Worm (Caenorhabditis elegans): ENCODE data around the gene zip-1.

zip-1 gene

DNA sequence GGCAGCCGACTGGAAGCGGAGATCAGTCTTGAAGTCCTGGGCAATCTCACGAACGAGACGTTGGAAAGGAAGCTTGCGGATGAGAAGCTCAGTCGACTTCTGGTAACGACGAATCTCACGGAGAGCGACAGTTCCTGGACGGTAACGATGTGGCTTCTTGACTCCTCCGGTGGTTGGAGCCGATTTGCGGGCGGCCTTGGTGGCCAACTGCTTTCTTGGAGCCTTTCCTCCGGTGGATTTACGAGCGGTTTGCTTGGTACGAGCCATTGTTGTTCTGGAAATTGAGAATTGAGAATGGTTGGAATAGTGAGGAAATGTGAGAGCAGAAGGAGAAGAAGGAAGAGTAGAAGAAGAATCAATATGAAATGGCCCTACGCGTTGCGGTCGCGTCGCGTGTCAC, 34.3 kb downstream of the zip-1 start:
- TF ChIP-seq F57A8.1 (GFP tag; optimal IDR thresholded peaks at IDR 0.05), result no peak
- no peak for TF ChIP-seq ztf-25 (GFP tag; IDR thresholded peaks at IDR 0.05)
- no peak for TF ChIP-seq attf-6 (GFP tag; IDR thresholded peaks at IDR 0.05)
- no peak for TF ChIP-seq F39B2.1 (GFP tag; IDR thresholded peaks at IDR 0.05)
- 0 out of 2 replicates have a peak, but pooled peaks have one; percentile 31 for TF ChIP-seq ekl-4 (GFP tag; IDR thresholded peaks at IDR 0.05)
- TF ChIP-seq Y79H2A.3 (GFP tag; conservative IDR thresholded peaks at IDR 0.05), result no peak
- TF ChIP-seq D2030.7 (GFP tag; IDR thresholded peaks at IDR 0.05), result no peak
- TF ChIP-seq F22D6.2 (tag; optimal IDR thresholded peaks at IDR 0.05), result no peak

DNA sequence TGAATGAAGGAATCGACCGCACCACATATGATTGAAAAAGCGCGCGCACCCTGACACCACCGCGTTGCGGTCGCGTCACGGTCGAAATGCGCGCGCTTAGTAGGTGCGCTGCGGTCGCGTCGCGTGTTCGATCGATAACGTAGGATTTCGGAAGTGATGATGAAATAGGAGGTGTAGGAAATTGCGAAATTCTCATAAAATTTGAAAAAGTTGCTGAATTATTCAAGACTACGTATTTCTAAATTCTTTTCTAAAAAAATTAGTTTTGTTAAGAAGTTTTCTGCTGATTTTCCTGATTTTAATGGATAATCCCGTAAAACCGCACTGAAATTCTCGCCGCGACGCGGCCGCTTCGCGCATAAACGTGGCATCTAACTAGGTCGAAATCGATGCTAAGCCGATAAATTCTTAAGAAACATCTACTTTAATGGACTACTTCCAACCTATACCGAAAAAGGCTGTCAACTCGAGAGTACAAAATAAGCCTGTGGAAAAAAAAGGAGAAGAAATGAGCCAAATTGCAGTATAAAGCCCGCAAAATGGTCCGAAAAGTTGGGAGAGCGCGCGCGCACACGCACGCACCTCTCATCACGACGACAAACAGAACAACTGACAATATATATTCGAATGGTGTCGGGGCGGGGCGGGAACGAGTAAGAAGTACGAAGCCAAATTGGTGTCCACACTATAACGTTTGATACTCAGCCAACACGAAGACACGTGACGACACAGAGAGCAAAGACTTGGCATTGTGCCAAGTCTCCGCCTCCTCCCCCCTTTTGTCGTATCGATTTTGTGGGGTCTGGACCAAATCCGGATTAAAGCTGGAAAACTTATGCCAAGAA, 35.1 kb downstream of the zip-1 start, which contains the start of gene his-72:
his-72 (minus strand) TSS at position 589 of the 845 bp plus-strand sequence.
- no peak for TF ChIP-seq B0035.1 (tag; optimal IDR thresholded peaks at IDR 0.05)
- TF ChIP-seq sea-2 (GFP tag; IDR thresholded peaks at IDR 0.05), result 0 out of 2 replicates have a peak, but pooled peaks have one; percentile 7
- TF ChIP-seq lin-26 (GFP tag; IDR thresholded peaks at IDR 0.05), result peak; percentile 31; the same call in 1 of the 2 replicates
- no peak for TF ChIP-seq fkh-3 (tag; optimal IDR thresholded peaks at IDR 0.05)
- TF ChIP-seq F57A8.1 (GFP tag; optimal IDR thresholded peaks at IDR 0.05), result no peak
- TF ChIP-seq F55B11.4 (tag; optimal IDR thresholded peaks at IDR 0.05; ENCODE audit: borderline replicate concordance, insufficient read depth), result no peak
- TF ChIP-seq snpc-1.3 (tag; optimal IDR thresholded peaks at IDR 0.05; ENCODE audit: insufficient read depth), result no peak
- no peak for TF ChIP-seq ceh-79 (tag; optimal IDR thresholded peaks at IDR 0.05)
- no peak for TF ChIP-seq tbx-9 (tag; optimal IDR thresholded peaks at IDR 0.05; ENCODE audit: borderline replicate concordance)
- TF ChIP-seq hmg-1.2 (GFP tag; IDR thresholded peaks at IDR 0.05), result peak; percentile 38; the same call in 1 of the 2 replicates
- TF ChIP-seq lsl-1 (GFP tag; optimal IDR thresholded peaks at IDR 0.05), result no peak
- TF ChIP-seq lin-54 (GFP tag; optimal IDR thresholded peaks at IDR 0.05), result peak; percentile 21
- TF ChIP-seq efl-1 (GFP tag; optimal IDR thresholded peaks at IDR 0.05), result peak; percentile 56
- no peak for TF ChIP-seq T26A5.8 (tag; optimal IDR thresholded peaks at IDR 0.05)
- TF ChIP-seq sdz-38 (tag; optimal IDR thresholded peaks at IDR 0.05), result no peak
- no peak for TF ChIP-seq chd-7 (tag; optimal IDR thresholded peaks at IDR 0.05)
- TF ChIP-seq dpff-1 (tag; optimal IDR thresholded peaks at IDR 0.05), result no peak
- no peak for TF ChIP-seq T07F8.4 (tag; optimal IDR thresholded peaks at IDR 0.05)
- 0 out of 2 replicates have a peak, but pooled peaks have one; percentile 51 for TF ChIP-seq B0336.3 (GFP tag; IDR thresholded peaks at IDR 0.05)
- TF ChIP-seq nhr-90 (tag; optimal IDR thresholded peaks at IDR 0.05), result no peak
- peak; percentile 8; the same call in 1 of the 2 replicates for TF ChIP-seq D2030.7 (GFP tag; IDR thresholded peaks at IDR 0.05)
- no peak for TF ChIP-seq F10E7.11 (tag; optimal IDR thresholded peaks at IDR 0.05)
- TF ChIP-seq nfyb-1 (GFP tag; IDR thresholded peaks at IDR 0.05), result peak; percentile 61; the same call in 1 of the 2 replicates
- TF ChIP-seq aptf-3 (GFP tag; IDR thresholded peaks at IDR 0.05), result no peak
- TF ChIP-seq cebp-2 (GFP tag; IDR thresholded peaks at IDR 0.05), result 0 out of 2 replicates have a peak, but pooled peaks have one; percentile 17
- peak; percentile 2 for TF ChIP-seq atf-7 (tag; optimal IDR thresholded peaks at IDR 0.05)
- no peak for TF ChIP-seq gei-17 (GFP tag; optimal IDR thresholded peaks at IDR 0.05)
- peak; percentile 22 for TF ChIP-seq nhr-80 (tag; optimal IDR thresholded peaks at IDR 0.05)
- no peak for TF ChIP-seq madf-8 (GFP tag; conservative IDR thresholded peaks at IDR 0.05)
- TF ChIP-seq F22D6.2 (tag; optimal IDR thresholded peaks at IDR 0.05), result no peak
- TF ChIP-seq ets-4 (GFP tag; optimal IDR thresholded peaks at IDR 0.05), result no peak
- TF ChIP-seq F37B4.10 (GFP tag; IDR thresholded peaks at IDR 0.05), result no peak
- TF ChIP-seq rec-8 (tag; optimal IDR thresholded peaks at IDR 0.05), result no peak
- 0 out of 2 replicates have a peak, but pooled peaks have one; percentile 38 for TF ChIP-seq dox-1 (GFP tag; IDR thresholded peaks at IDR 0.05)
- no peak for TF ChIP-seq ceh-58 (GFP tag; IDR thresholded peaks at IDR 0.05)
- TF ChIP-seq unc-130 (GFP tag; optimal IDR thresholded peaks at IDR 0.05), result no peak
- TF ChIP-seq snpc-1.1 (tag; optimal IDR thresholded peaks at IDR 0.05; ENCODE audit: insufficient read depth), result no peak
- no peak for TF ChIP-seq egl-44 (GFP tag; IDR thresholded peaks at IDR 0.05)
- TF ChIP-seq ceh-27 (GFP tag; optimal IDR thresholded peaks at IDR 0.05), result no peak

Data from whole organism, young adult.